In genomic region chrII:10533985-10534384, ce11 we compare ENCODE assay signal across 3 worm cellular contexts.
TF ChIP-seq lines count a peak whose summit lies in the region.

No protein-coding gene starts in this region.

TF ChIP-seq in whole organism, L1 larva, 84 proteins besides CTCF, POLR2A, EP300 and RAD21:
- TF ChIP-seq nhr-85 (tag; lab: Kevin White, UChicago) (peak; percentile 34), swsn-7 (tag; optimal IDR thresholded peaks at IDR 0.05; lab: Kevin White, UChicago) (no peak)

TF ChIP-seq in whole organism, L4 larva, 104 proteins besides CTCF, POLR2A, EP300 and RAD21:
- TF ChIP-seq F44E2.7 (GFP tag; IDR thresholded peaks at IDR 0.05; lab: Robert Waterston, UW) (no peak), aha-1 (tag; lab: Kevin White, UChicago) (peak; percentile 94)

TF ChIP-seq in whole organism, young adult, 124 proteins besides CTCF, POLR2A, EP300 and RAD21:
- TF ChIP-seq him-1 (tag; optimal IDR thresholded peaks at IDR 0.05; lab: Kevin White, UChicago) (no peak), lin-26 (GFP tag; IDR thresholded peaks at IDR 0.05; lab: Robert Waterston, UW) (0 out of 2 replicates have a peak, but pooled peaks have one; percentile 10)
